Worm (Caenorhabditis elegans) whole organism, dauer: ENCODE results near the gene M03D4.3.

Source experiments
- unc-62 ChIP-seq: sonication (generic microtip); optimal IDR thresholded peaks from 2 replicates; lab custom pipeline; 2017; ENCODE audit warnings: missing biosample characterization, missing genetic modification reagents, missing genetic modification characterization

The M03D4.3 gene

DNA sequence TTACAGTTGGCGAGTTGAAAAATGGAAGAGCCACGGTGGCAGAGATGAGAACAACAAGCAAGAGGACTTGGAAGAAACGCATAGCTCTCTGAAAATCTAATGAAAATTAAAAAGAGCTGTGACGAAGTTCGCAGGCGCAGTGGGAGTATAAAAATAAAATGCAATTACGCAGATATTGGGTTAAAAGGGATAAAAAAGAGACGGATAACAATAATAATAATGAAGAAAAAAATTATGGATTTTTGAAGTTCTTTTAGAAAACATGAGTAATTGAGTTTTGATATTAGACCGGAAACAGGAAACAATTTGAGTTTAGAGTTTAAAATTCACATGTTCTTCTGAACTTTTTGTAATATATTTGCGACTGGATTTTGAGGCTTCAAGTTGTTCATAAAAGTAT is at the start of gene M03D4.3:
TSS of gene M03D4.3 (minus strand) at position 101 of the 400 bp plus-strand sequence.
- no peak for TF ChIP-seq unc-62 (GFP tag; lab: Kevin White, UChicago)

DNA sequence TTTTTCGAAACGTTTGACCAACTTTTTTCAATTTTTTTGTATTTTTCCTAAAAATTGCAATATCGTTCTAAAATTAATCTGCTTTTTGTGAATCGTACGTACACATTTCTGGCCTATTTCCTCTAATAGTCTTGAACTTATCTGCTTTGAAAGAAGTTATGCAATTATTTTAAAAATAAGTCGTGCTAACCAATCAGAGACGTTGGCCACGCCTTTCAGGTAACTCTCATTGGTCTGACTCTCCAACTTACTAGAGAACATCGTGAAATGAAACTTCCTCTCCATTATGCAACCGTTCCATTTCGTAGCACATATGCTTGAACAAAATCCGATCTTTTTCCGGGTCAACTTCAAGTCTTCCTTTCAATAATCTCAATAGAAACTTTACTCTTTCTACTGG is 47.4 kb upstream of the M03D4.3 start:
- TF ChIP-seq unc-62 (GFP tag; lab: Kevin White, UChicago) = no peak

DNA sequence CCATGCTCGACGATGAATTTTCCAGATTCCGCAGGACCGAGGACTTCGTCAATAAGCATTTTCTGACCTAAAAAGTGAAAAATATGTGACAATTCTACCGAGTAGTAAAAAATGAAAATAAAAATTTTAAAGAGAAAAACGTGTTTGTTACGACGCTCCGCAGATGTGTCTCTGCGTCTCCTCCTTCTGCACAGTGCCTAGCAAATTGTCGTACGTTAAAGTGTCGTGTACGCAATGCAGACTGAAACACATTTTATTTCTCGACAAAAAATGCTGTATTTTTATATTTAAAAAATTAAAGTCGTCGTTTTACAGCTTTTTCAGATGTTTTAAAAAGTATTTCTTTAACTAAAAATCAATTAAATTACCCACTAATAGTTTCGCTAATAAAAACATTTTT is 44.6 kb upstream of the M03D4.3 start, which contains the start of gene C11D2.4:
TSS of gene C11D2.4 (minus strand) at position 128 of the 400 bp plus-strand sequence.
- TF ChIP-seq unc-62 (GFP tag; lab: Kevin White, UChicago) = no peak

DNA sequence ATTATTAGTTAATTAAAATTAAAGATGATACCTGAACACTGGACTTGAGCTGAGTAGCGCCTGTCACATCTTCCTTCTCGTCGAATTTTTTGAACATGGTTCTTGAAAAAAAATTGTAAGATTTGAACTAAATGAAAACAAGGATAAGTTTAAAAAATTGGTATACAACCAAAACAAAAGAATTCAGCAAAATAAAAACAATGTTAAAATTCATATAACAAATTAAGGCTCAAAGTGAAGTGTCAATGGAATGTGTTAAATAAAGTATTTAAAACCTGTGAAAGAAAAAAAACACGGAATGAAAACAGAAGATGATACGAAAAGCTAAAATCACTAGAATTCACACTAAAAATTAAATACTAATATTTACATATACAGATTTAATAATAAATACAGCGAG is 43.1 kb upstream of the M03D4.3 start, which contains the start of gene C11D2.7:
TSS of gene C11D2.7 (minus strand) at position 101 of the 400 bp plus-strand sequence.
- no peak for TF ChIP-seq unc-62 (GFP tag; lab: Kevin White, UChicago)

DNA sequence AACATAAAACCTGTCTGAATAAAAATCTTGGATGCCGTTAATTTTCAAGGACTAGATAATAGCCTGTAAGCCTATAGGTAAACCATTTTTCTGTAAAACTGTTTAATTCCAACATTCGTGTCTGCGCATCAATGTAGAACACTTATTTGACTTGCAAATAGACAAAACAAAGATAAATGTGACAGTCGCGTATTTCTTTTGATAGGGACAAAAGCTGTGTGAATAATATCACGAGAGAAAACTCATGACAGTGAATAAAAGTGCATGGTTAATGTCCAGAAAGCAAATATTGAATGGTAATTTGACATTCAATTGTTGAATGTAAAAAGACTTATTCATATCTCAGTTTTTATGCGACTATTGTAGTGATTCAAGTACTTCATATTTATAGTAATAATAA is 39.3 kb upstream of the M03D4.3 start, which contains the start of gene C11D2.3:
TSS of gene C11D2.3 (plus strand) at position 301 of the 400 bp plus-strand sequence.
- TF ChIP-seq unc-62 (GFP tag; lab: Kevin White, UChicago) = no peak

DNA sequence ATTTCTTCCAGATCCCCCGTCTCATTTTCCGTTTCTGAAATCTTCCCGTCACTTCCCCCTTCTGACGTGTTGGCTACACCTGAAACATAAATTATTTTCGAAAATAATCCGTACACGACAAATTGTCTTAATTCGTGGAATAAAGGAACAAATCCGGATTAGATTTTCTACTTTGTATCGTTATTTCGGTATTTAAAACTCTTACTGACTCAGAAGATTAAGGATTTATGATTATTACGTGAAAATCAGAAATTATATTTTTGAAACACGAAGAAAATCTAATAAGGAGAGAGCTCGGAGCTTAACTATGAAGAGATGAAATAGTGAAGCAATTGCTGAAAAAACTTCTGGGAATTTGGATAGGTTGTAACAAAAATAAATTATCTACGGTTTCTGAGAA is 37.2 kb upstream of the M03D4.3 start:
- no peak for TF ChIP-seq unc-62 (GFP tag; lab: Kevin White, UChicago)

DNA sequence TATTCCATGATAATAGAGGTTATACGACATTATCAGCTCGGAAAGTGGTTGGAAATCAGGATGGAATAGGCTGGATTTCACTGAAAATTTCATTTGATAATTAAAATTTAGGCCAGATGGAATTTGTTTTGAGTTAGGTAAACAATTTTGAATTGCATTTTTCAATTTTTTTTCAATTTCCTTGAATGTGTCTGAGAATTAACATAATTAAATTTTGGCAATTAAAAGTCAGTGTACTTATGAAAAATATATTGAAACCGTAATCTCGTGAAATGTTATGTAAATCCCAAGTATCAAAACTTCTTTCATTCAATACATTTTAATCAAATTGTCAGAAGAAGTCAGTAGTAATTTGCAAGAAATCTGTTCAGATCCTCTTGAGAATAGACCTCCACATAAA is 33.8 kb upstream of the M03D4.3 start:
- TF ChIP-seq unc-62 (GFP tag; lab: Kevin White, UChicago) = no peak

DNA sequence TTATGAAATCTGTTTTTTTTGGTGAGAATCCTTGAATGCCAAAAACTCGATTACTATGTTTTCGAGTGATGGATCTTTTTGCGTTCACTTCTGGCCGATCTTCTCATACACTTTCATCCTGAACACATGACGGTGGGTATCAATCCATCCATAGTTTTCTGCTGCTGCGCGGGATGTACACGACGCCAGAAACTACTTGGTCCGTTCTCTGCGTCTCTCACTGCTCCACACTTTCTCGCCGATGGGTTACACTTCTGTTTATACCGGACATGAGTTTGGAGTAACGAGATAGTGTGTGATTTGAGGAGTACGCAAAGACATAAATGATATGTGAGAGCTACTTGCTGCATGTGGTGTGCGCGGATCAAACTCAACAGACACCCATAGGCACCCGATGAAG is 28.5 kb upstream of the M03D4.3 start:
- TF ChIP-seq unc-62 (GFP tag; lab: Kevin White, UChicago) = no peak

DNA sequence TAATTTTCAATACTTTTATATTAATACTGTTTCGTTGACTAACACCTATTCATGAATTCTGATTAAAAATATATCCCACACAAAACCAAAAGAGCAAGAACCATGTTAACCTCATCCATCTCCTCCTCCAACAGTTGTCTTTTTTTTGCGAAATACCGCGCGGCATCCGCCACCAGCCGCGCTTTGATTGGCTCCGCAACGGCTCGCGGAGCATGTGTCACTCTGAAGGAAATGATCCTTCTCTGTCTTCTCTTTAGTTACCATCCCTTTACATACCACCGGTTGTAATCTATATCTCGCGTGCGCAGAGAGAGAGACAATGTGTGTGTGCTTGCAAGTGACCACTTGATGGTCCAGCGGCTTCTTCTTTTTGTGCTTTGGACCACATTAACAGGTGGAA is 23.4 kb upstream of the M03D4.3 start:
- TF ChIP-seq unc-62 (GFP tag; lab: Kevin White, UChicago) = no peak

DNA sequence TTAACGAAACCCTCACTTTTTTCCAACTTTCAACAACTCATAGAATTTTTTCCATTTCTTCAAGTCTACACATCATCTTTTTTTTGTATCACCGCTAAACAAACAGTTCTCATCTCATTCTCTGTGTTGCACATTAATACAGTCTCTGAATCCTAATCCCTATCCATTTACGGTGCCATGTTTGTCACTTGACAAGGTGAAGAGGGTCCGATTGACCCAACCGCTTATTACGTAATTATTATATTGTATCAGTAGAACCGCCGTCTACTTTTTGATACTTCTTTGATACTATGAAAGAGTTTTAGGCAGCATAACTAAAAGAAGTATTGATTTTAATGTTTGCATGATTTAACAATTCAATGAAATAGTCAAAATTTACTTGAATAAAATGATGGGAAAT is 22.4 kb upstream of the M03D4.3 start:
- TF ChIP-seq unc-62 (GFP tag; lab: Kevin White, UChicago) = no peak

DNA sequence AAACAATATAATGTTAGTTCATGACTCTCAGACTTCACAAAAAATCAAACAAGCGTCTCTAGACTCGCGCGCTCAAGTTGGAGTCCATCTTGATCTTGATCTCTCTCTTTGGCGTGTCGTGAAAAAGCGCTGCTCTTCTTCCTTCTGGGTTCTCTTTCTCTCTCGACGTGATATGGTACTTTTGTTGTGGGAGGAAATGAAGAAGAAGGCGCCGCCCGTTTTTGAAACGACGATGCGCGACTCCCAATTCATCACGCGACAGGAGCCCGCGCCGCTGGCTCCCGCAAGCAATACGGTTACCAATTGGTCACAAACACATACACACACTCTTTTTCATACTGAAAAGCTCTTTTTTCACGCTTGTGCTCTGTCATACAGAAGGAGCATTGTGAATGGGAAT is 18.2 kb upstream of the M03D4.3 start:
- no peak for TF ChIP-seq unc-62 (GFP tag; lab: Kevin White, UChicago)

DNA sequence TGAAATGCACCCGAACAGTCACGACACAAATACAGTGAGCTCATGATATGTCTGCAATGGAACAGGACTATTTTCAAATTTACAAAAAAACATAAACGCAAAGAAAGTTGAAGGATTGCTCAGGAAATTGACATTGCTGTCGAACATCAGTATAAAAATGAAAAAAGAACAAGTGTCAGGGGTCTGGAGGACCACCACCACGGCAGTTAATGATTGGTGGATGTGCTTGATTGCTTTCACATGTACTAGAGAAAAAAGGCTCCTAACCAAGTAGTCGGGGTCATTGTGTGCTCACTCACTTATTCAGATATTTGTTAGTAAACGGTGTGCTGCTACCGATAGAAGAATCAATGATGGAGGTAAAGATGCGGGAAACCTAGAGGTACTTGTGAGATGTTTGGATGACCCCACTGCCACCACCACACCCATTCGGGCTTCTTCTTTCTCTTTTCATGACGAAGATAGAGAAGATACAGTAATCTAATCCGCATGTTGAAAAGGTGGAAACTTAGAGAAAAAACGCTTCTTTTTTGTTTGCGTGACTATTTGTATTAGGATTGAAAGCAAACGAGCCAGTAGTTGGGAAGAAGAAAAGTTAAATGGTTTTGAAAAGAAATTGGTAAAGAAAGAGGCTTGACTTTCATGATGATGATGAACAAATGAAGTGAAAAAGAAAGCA is 15.2 kb upstream of the M03D4.3 start, which contains the start of gene M03D4.4:
TSS of gene M03D4.4 (minus strand) at position 51 of the 679 bp plus-strand sequence.
- no peak for TF ChIP-seq unc-62 (GFP tag; lab: Kevin White, UChicago)

DNA sequence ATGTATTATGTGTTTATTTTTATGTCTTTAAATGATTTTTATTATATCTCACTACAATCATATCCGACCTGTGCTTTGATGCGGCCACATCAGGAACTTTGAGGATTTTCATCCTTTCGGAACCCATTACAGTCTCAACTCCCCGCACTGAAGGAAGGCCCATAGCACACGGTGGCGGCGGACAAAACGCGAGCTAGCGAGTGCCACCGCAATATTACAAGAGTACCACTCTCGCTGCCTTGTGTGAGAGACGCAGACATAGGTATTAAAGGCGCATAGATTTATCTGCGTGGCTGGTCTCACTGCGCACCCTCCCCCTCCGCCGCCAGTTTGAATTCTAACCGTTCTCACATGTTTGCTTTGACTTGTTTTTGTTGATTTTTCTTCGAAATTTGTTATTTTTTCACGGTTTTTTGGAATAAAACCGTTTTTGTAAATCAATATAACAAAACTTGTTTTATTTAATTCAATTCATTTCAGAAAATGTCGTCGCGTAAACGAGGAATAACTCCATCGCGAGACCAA is 5.6 kb upstream of the M03D4.3 start, which contains the start of gene zen-4:
TSS of gene zen-4 (plus strand) at position 475 of the 525 bp plus-strand sequence.
- no peak for TF ChIP-seq unc-62 (GFP tag; lab: Kevin White, UChicago)

DNA sequence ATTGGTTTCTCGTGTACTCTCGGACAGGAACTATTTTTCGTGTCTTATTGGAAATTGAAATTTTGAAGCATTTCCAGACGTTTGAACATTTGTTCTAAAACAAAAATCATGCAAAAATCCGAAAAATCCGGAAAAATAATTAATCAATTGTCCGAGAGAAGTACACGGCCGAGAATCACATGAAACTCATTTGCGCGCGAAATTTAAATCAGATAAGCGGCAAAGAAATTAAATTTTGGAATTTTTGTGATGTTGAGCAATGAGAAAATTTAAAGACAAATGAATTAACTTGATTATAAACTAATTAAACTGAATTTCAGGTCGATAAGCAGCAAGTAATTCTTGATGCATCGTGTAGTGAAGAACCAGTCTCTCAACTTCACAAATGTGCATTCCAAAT is 3.5 kb downstream of the M03D4.3 start:
- TF ChIP-seq unc-62 (GFP tag; lab: Kevin White, UChicago) = no peak

DNA sequence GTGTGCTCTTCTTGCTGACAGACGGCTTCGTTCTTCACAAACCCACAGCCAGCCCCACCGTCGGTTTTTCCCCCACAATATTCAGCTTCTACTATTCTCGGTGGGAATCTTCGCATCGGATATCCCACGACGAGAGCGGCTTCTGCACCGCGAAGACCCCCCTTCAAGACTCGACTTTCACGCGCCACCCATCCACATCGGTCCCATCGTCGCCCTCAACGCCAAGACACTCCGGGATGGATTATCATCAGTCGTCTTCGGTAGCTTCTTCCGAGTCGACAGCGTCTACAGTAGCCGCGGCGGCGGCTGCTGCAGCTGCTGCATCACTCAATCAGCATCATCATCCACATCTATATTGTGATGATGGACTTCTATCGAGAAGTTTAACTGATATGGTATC is 7.7 kb downstream of the M03D4.3 start:
- TF ChIP-seq unc-62 (GFP tag; lab: Kevin White, UChicago) = no peak

DNA sequence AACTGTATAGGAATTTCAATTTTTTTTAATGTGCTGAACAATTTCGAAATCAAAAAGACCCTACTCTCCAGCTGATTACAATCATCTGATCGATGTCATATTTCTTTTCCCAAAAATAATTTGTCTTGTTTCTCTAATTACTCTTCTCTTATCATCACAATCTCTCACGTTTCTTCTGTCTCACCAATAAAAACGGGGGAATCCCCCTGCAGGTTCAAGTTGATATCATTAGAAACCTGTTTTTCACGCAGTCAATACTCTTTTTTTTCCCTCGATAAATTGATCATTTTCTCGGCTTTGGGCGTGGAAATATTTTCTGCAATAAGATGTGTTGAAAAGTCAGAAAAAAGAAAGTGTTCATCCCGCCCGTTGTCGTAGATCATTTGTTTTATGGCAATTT is 12.4 kb downstream of the M03D4.3 start:
- TF ChIP-seq unc-62 (GFP tag; lab: Kevin White, UChicago) = no peak
